Worm (Caenorhabditis elegans) whole organism, young adult: ENCODE measurements around the gene ceh-88.

Source experiments
- B0019.2 ChIP-seq: fragments of 200-800 bp; sonication (Bioruptor generic); conservative IDR thresholded peaks from 2 replicates; pipeline ENCODE4 v1.3.6; 2022; ENCODE audit warnings: missing genetic modification reagents, missing genetic modification characterization, missing compliant biosample characterization
- F57A8.1 ChIP-seq: fragments of 200-800 bp; sonication (Bioruptor generic); optimal IDR thresholded peaks from 2 replicates; lab custom pipeline; 2018; ENCODE audit warnings: mild to moderate bottlenecking, missing genetic modification characterization, moderate library complexity, missing compliant biosample characterization
- ZK185.1 ChIP-seq: sonication (generic microtip); optimal IDR thresholded peaks from 2 replicates; lab custom pipeline; 2016; ENCODE audit warnings: mild to moderate bottlenecking, missing genetic modification characterization, missing compliant biosample characterization; ENCODE audit not compliant: poor library complexity, severe bottlenecking
- athp-1 ChIP-seq: sonication (generic microtip); optimal IDR thresholded peaks from 2 replicates; lab custom pipeline; 2017; ENCODE audit warnings: mild to moderate bottlenecking, missing genetic modification characterization, missing compliant biosample characterization
- attf-6 ChIP-seq: fragments of 200-800 bp; sonication (Bioruptor generic); IDR thresholded peaks from 2 replicates; pipeline ENCODE4 v1.3.6; 2022; ENCODE audit warnings: missing genetic modification reagents, missing genetic modification characterization, missing compliant biosample characterization
- chd-7 ChIP-seq: sonication (generic microtip); optimal IDR thresholded peaks from 2 replicates; lab custom pipeline; 2016; ENCODE audit warnings: mild to moderate bottlenecking, missing genetic modification characterization, moderate library complexity, missing compliant biosample characterization
- egl-18 ChIP-seq: fragments of 200-800 bp; sonication (Bioruptor generic); IDR thresholded peaks from 2 replicates; pipeline ENCODE4 v1.3.6; 2022; ENCODE audit warnings: missing genetic modification reagents, missing genetic modification characterization, missing compliant biosample characterization
- lag-1 ChIP-seq: fragments of 200-800 bp; sonication (Bioruptor generic); IDR thresholded peaks from 2 replicates; pipeline ENCODE4 v1.3.6; 2022; ENCODE audit warnings: missing genetic modification reagents, missing genetic modification characterization, missing compliant biosample characterization
- nhr-179 ChIP-seq: sonication (generic microtip); optimal IDR thresholded peaks from 2 replicates; lab custom pipeline; 2016; ENCODE audit warnings: mild to moderate bottlenecking, missing genetic modification characterization, missing compliant biosample characterization
- snpc-4 ChIP-seq, 5 experiments: fragments of 150-350 bp in 1 of 5; sonication (generic microtip) in 4 of 5; optimal IDR thresholded peaks; 2 replicates each; lab custom pipeline; 2014 to 2018; ENCODE audit warnings: missing genetic modification characterization in 5 of 5, missing biosample characterization in 3 of 5, antibody characterized with exemption in 2 of 5, mild to moderate bottlenecking in 2 of 5, missing compliant biosample characterization in 2 of 5, missing genotype in 2 of 5, moderate library complexity in 2 of 5, missing genetic modification reagents in 1 of 5
- unc-62 ChIP-seq: fragments of 150-350 bp; optimal IDR thresholded peaks from 2 replicates; lab custom pipeline; 2014; ENCODE audit warnings: missing biosample characterization, missing genetic modification reagents, missing genetic modification characterization
- xnd-1 ChIP-seq: sonication (generic microtip); optimal IDR thresholded peaks from 2 replicates; lab custom pipeline; 2016; ENCODE audit warnings: missing genotype, missing genetic modification reagents, missing genetic modification characterization, missing compliant biosample characterization
- ztf-18 ChIP-seq: sonication (generic microtip); optimal IDR thresholded peaks from 2 replicates; lab custom pipeline; 2016; ENCODE audit warnings: missing genotype, mild to moderate bottlenecking, missing genetic modification characterization, missing compliant biosample characterization

DNA sequence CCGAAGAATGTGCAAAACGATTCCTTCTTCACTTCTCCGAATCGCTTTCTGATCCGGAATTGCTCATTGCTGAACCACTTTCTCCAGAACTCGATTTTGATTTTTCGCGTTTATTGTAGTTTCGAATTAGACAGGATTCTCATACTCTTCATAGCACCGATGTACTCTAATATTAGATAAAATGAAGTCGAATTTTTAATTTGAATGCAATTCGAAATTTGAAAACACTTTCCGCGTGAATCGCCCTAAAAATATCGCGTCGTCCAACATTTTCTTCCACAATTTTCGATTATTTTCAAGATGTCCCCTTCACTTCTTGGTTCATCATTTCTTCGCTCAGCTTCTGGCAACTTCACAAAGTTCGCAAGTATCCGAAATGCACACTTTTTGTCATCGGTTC, 53.0 kb downstream of the ceh-88 start, which contains the start of gene C30H6.8:
- no peak for TF ChIP-seq snpc-4 (GFP tag; optimal IDR thresholded peaks at IDR 0.05; lab: Kevin White, UChicago)
- TF ChIP-seq snpc-4 (tag; optimal IDR thresholded peaks at IDR 0.05; lab: Kevin White, UChicago), result no peak
- no peak for TF ChIP-seq ztf-18 (tag; lab: Kevin White, UChicago)
- TF ChIP-seq attf-6, result no peak
- TF ChIP-seq xnd-1 (tag; lab: Kevin White, UChicago), result no peak
- no peak for TF ChIP-seq ZK185.1
- no peak for TF ChIP-seq nhr-179
- no peak for TF ChIP-seq B0019.2
- no peak for TF ChIP-seq unc-62 (GFP tag; lab: Kevin White, UChicago)
- TF ChIP-seq egl-18 (GFP tag; lab: Robert Waterston, UW), result no peak
- TF ChIP-seq lag-1, result no peak
- TF ChIP-seq F57A8.1 (GFP tag; lab: Kevin White, UChicago), result no peak
- no peak for TF ChIP-seq chd-7 (tag; lab: Kevin White, UChicago)
- no peak for TF ChIP-seq athp-1 (tag; lab: Kevin White, UChicago)
